Worm (Caenorhabditis elegans) whole organism, L3 larva: Measurements from ENCODE around the gene T10H9.1.

Experiments used
- ZK546.5 ChIP-seq: sonication (generic microtip); optimal IDR thresholded peaks from 2 replicates; lab custom pipeline; 2017; ENCODE audit warnings: missing biosample characterization, missing genetic modification characterization
- ceh-82 ChIP-seq: fragments of 150-350 bp; optimal IDR thresholded peaks from 2 replicates; lab custom pipeline; 2014; ENCODE audit warnings: missing biosample characterization, missing genetic modification characterization
- ceh-9 ChIP-seq: sonication (generic microtip); optimal IDR thresholded peaks from 2 replicates; lab custom pipeline; 2018; ENCODE audit warnings: missing biosample characterization, missing genetic modification characterization
- daf-12 ChIP-seq: fragments of 150-350 bp; optimal IDR thresholded peaks from 2 replicates; lab custom pipeline; 2014; ENCODE audit warnings: missing biosample characterization, missing genetic modification reagents, missing genetic modification characterization
- egl-5 ChIP-seq: fragments of 150-350 bp; optimal IDR thresholded peaks from 2 replicates; lab custom pipeline; 2017; ENCODE audit warnings: missing biosample characterization, missing genetic modification reagents, missing genetic modification characterization, inconsistent platforms
- elt-2 ChIP-seq: sonication (generic microtip); optimal IDR thresholded peaks from 2 replicates; lab custom pipeline; 2016; ENCODE audit warnings: missing genetic modification reagents, mild to moderate bottlenecking, missing genetic modification characterization, missing compliant biosample characterization
- nhr-76 ChIP-seq: fragments of 150-350 bp; sonication (generic microtip); optimal IDR thresholded peaks from 5 replicates; lab custom pipeline; 2014; ENCODE audit warnings: missing biosample characterization, missing genetic modification characterization
- skn-1 ChIP-seq: fragments of 150-350 bp; optimal IDR thresholded peaks from 2 replicates; lab custom pipeline; 2014; ENCODE audit warnings: missing biosample characterization, missing genetic modification characterization

- no peak for TF ChIP-seq egl-5 (tag; lab: Kevin White, UChicago)
- TF ChIP-seq ceh-9 = no peak
- TF ChIP-seq ZK546.5 = no peak
- no peak for TF ChIP-seq skn-1 (tag; lab: Kevin White, UChicago)
- no peak for TF ChIP-seq ceh-82 (tag; lab: Kevin White, UChicago)
- no peak for TF ChIP-seq elt-2 (tag; lab: Kevin White, UChicago)
- TF ChIP-seq daf-12 (tag; lab: Kevin White, UChicago) = no peak
- no peak for TF ChIP-seq nhr-76 (tag; lab: Kevin White, UChicago)
Observed at ce11 chrV:6662505-6662904, 13.1 kb downstream of the T10H9.1 start.
